Worm (Caenorhabditis elegans) whole organism, L4 larva: ENCODE results near the gene R03G8.6.

Source experiments
- D1046.2 ChIP-seq: fragments of 200-800 bp; sonication (Bioruptor generic); IDR thresholded peaks from 2 replicates; pipeline ENCODE4 v1.3.6; 2022; ENCODE audit warnings: missing genetic modification characterization, missing compliant biosample characterization
- F37D6.2 ChIP-seq: sonication (generic microtip); optimal IDR thresholded peaks from 2 replicates; lab custom pipeline; 2016; ENCODE audit warnings: mild to moderate bottlenecking, missing genetic modification characterization, missing compliant biosample characterization
- Y75B8A.6 ChIP-seq: fragments of 200-800 bp; sonication (Bioruptor generic); IDR thresholded peaks from 2 replicates; pipeline ENCODE4 v1.3.6; 2022; ENCODE audit warnings: missing genetic modification reagents, missing genetic modification characterization, missing compliant biosample characterization
- aha-1 ChIP-seq: fragments of 150-350 bp; peaks from one replicate; lab custom pipeline; 2014; ENCODE audit warnings: missing biosample characterization, missing genetic modification characterization
- aly-2 ChIP-seq: sonication (generic microtip); optimal IDR thresholded peaks from 2 replicates; lab custom pipeline; 2018; ENCODE audit warnings: missing biosample characterization, missing genetic modification characterization
- ceh-20 ChIP-seq: fragments of 200-800 bp; sonication (Bioruptor generic); IDR thresholded peaks from 2 replicates; pipeline ENCODE4 v1.3.6; 2022; ENCODE audit warnings: missing genetic modification reagents, missing genetic modification characterization, missing compliant biosample characterization
- ceh-62 ChIP-seq: sonication (generic microtip); optimal IDR thresholded peaks from 2 replicates; lab custom pipeline; 2017; ENCODE audit warnings: missing biosample characterization, missing genetic modification characterization
- cey-2 ChIP-seq: sonication (generic microtip); optimal IDR thresholded peaks from 3 replicates; lab custom pipeline; 2017; ENCODE audit warnings: missing genetic modification characterization, mild to moderate bottlenecking, missing compliant biosample characterization, antibody characterized with exemption, borderline replicate concordance; ENCODE audit not compliant: insufficient read depth
- ctbp-1 ChIP-seq: fragments of 200-800 bp; sonication (Bioruptor generic); IDR thresholded peaks from 2 replicates; pipeline ENCODE4 v1.3.6; 2022; ENCODE audit warnings: missing genetic modification reagents, missing genetic modification characterization, missing compliant biosample characterization
- daf-16 ChIP-seq, 3 experiments: sonication (generic microtip); optimal IDR thresholded peaks; 2 replicates each; lab custom pipeline; 2016 to 2017; ENCODE audit warnings: missing genetic modification characterization in 3 of 3, missing genetic modification reagents in 3 of 3, mild to moderate bottlenecking in 2 of 3, missing compliant biosample characterization in 2 of 3, missing biosample characterization in 1 of 3, moderate library complexity in 1 of 3
- dmd-6 ChIP-seq: fragments of 200-800 bp; sonication (Bioruptor generic); IDR thresholded peaks from 2 replicates; pipeline ENCODE4 v1.3.6; 2022; ENCODE audit warnings: missing genetic modification reagents, missing genetic modification characterization, missing compliant biosample characterization
- dve-1 ChIP-seq: sonication (generic microtip); optimal IDR thresholded peaks from 2 replicates; lab custom pipeline; 2017; ENCODE audit warnings: antibody characterized with exemption, mild to moderate bottlenecking, missing genetic modification characterization, missing compliant biosample characterization; ENCODE audit not compliant: insufficient read depth
- hlh-11 ChIP-seq: fragments of 200-800 bp; sonication (Bioruptor generic); optimal IDR thresholded peaks from 2 replicates; lab custom pipeline; 2018; ENCODE audit warnings: mild to moderate bottlenecking, missing genetic modification characterization, missing compliant biosample characterization
- hlh-30 ChIP-seq: sonication (generic microtip); optimal IDR thresholded peaks from 2 replicates; lab custom pipeline; 2017; ENCODE audit warnings: antibody characterized with exemption, mild to moderate bottlenecking, missing genetic modification characterization, missing compliant biosample characterization; ENCODE audit not compliant: insufficient read depth
- lin-39 ChIP-seq: fragments of 150-350 bp; optimal IDR thresholded peaks from 2 replicates; lab custom pipeline; 2014; ENCODE audit warnings: missing biosample characterization, missing genetic modification reagents, missing genetic modification characterization
- mdl-1 ChIP-seq, 2 experiments: fragments of 150-350 bp in 1 of 2; sonication (generic microtip) in 1 of 2; optimal IDR thresholded peaks; 2 replicates each; lab custom pipeline; 2014 to 2017; ENCODE audit warnings: missing biosample characterization in 2 of 2, missing genetic modification characterization in 2 of 2
- mdt-29 ChIP-seq: fragments of 200-800 bp; sonication (Bioruptor generic); IDR thresholded peaks from 2 replicates; pipeline ENCODE4 v1.3.6; 2022; ENCODE audit warnings: missing genetic modification reagents, missing genetic modification characterization, missing compliant biosample characterization
- mep-1 ChIP-seq: fragments of 150-350 bp; sonication (generic microtip); optimal IDR thresholded peaks from 3 replicates; lab custom pipeline; 2014; ENCODE audit warnings: missing biosample characterization, missing genetic modification characterization
- mxl-2 ChIP-seq: fragments of 200-800 bp; sonication (Bioruptor generic); conservative IDR thresholded peaks from 2 replicates; pipeline ENCODE4 v1.3.6; 2022; ENCODE audit warnings: missing genetic modification reagents, missing genetic modification characterization, missing compliant biosample characterization
- nhr-11 ChIP-seq: fragments of 150-350 bp; optimal IDR thresholded peaks from 2 replicates; lab custom pipeline; 2014; ENCODE audit warnings: missing biosample characterization, missing genetic modification characterization
- nhr-28 ChIP-seq: fragments of 150-350 bp; optimal IDR thresholded peaks from 2 replicates; lab custom pipeline; 2014; ENCODE audit warnings: missing biosample characterization, missing genetic modification characterization
- nhr-42 ChIP-seq: fragments of 200-800 bp; sonication (Bioruptor generic); IDR thresholded peaks from 2 replicates; pipeline ENCODE4 v1.3.6; 2022; ENCODE audit warnings: missing genetic modification characterization, missing compliant biosample characterization
- nhr-6 ChIP-seq: fragments of 150-350 bp; optimal IDR thresholded peaks from 2 replicates; lab custom pipeline; 2014; ENCODE audit warnings: missing biosample characterization, missing genetic modification characterization
- nhr-77 ChIP-seq: fragments of 150-350 bp; optimal IDR thresholded peaks from 2 replicates; lab custom pipeline; 2014; ENCODE audit warnings: missing biosample characterization, missing genetic modification characterization
- pha-4 ChIP-seq, 2 experiments: fragments of 150-350 bp in 1 of 2; fragments of 200-800 bp in 1 of 2; sonication (Bioruptor generic) in 1 of 2; IDR thresholded peaks in 1 of 2; optimal IDR thresholded peaks in 1 of 2; 2 replicates each; pipeline versions ENCODE4 v1.3.6 to Lab custom; 2014 to 2022; ENCODE audit warnings: missing genetic modification characterization in 2 of 2, missing genetic modification reagents in 2 of 2, missing biosample characterization in 1 of 2, missing compliant biosample characterization in 1 of 2
- php-3 ChIP-seq: fragments of 200-800 bp; sonication (Bioruptor generic); IDR thresholded peaks from 2 replicates; pipeline ENCODE4 v1.3.6; 2022; ENCODE audit warnings: missing genetic modification reagents, missing genetic modification characterization, missing compliant biosample characterization
- pqm-1 ChIP-seq: sonication (generic microtip); optimal IDR thresholded peaks from 2 replicates; lab custom pipeline; 2017; ENCODE audit warnings: missing biosample characterization, missing genetic modification characterization
- skn-1 ChIP-seq: fragments of 150-350 bp; optimal IDR thresholded peaks from 2 replicates; lab custom pipeline; 2014; ENCODE audit warnings: missing biosample characterization, missing genetic modification characterization
- tag-97 ChIP-seq: fragments of 200-800 bp; sonication (Bioruptor generic); IDR thresholded peaks from 2 replicates; pipeline ENCODE4 v1.3.6; 2022; ENCODE audit warnings: missing genetic modification characterization, missing compliant biosample characterization
- unc-62 ChIP-seq, 3 experiments: fragments of 150-350 bp in 1 of 3; sonication (generic microtip); optimal IDR thresholded peaks in 2 of 3; peaks in 1 of 3; 1 replicate in 1 of 3; 2 replicates in 2 of 3; lab custom pipeline; 2014 to 2017; ENCODE audit warnings: missing biosample characterization in 3 of 3, missing genetic modification characterization in 3 of 3, missing genetic modification reagents in 3 of 3, missing genotype in 1 of 3
- zfp-3 ChIP-seq: fragments of 200-800 bp; sonication (Bioruptor generic); conservative IDR thresholded peaks from 2 replicates; pipeline ENCODE4 v1.3.6; 2022; ENCODE audit warnings: missing genetic modification reagents, missing genetic modification characterization, missing compliant biosample characterization
- zip-2 ChIP-seq: fragments of 150-350 bp; optimal IDR thresholded peaks from 2 replicates; lab custom pipeline; 2014; ENCODE audit warnings: missing biosample characterization, missing genetic modification characterization
- ztf-7 ChIP-seq: fragments of 150-350 bp; optimal IDR thresholded peaks from 2 replicates; lab custom pipeline; 2014; ENCODE audit warnings: missing biosample characterization, missing genetic modification characterization

The R03G8.6 gene

DNA sequence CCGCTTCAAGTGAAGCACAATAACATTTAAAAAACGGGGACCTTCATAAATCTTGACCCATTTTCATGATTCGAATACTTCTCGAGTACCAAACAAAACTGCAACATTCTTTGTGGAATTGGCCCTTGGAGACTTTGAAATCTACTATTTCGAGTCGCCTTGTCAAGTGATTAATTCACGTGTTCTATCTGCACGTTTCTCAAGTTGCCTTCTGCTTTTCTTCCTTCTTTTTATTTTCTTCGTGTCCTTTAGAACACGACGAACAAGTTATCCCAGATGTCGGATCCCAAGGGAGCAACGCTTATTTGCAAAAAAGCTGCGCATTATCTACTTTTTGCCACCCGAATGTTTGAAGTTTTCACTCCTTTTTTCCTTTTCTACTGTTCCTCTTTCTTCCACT lies 38.9 kb downstream of the R03G8.6 start:
- TF ChIP-seq hlh-30 (tag; lab: Kevin White, UChicago) (peak; percentile 37), ceh-20 (GFP tag; lab: Robert Waterston, UW) (0 out of 2 replicates have a peak, but pooled peaks have one; percentile 37), tag-97 (GFP tag; lab: Robert Waterston, UW) (no peak), ceh-62 (no peak), nhr-11 (tag; lab: Kevin White, UChicago) (no peak), unc-62 (GFP tag; optimal IDR thresholded peaks at IDR 0.05 in 1 of 2; lab: Kevin White, UChicago) (peak in 1 of 2 experiments; percentile 98), unc-62 (tag; optimal IDR thresholded peaks at IDR 0.05; lab: Kevin White, UChicago) (no peak), hlh-11 (no peak)
- TF ChIP-seq, all 104 proteins: peak for 3

ce11 chrX:13059984-13060383 lies 40.3 kb downstream of the R03G8.6 start:
- peak; percentile 95 for TF ChIP-seq pqm-1 (tag; lab: Kevin White, UChicago)
- TF ChIP-seq skn-1 (tag; lab: Kevin White, UChicago): no peak
- TF ChIP-seq ctbp-1 (GFP tag; lab: Robert Waterston, UW): no peak
- no peak for TF ChIP-seq daf-16 (GFP tag; optimal IDR thresholded peaks at IDR 0.05; lab: Kevin White, UChicago)
- peak; percentile 99 for TF ChIP-seq daf-16 (tag; optimal IDR thresholded peaks at IDR 0.05; lab: Kevin White, UChicago)
- TF ChIP-seq pha-4 (GFP tag; IDR thresholded peaks at IDR 0.05; lab: Robert Waterston, UW): no peak
- no peak for TF ChIP-seq pha-4 (tag; optimal IDR thresholded peaks at IDR 0.05; lab: Kevin White, UChicago)
- TF ChIP-seq unc-62 (GFP tag; optimal IDR thresholded peaks at IDR 0.05 in 1 of 2; lab: Kevin White, UChicago): peak in 1 of 2 experiments; percentile 78
- TF ChIP-seq unc-62 (tag; optimal IDR thresholded peaks at IDR 0.05; lab: Kevin White, UChicago): no peak
- peak; percentile 80 for TF ChIP-seq nhr-28 (tag; lab: Kevin White, UChicago)
- TF ChIP-seq dmd-6 (GFP tag; lab: Robert Waterston, UW): peak; percentile 44
- TF ChIP-seq zip-2 (tag; lab: Kevin White, UChicago): no peak
- peak; percentile 49; the same call in 1 of the 2 replicates for TF ChIP-seq php-3 (GFP tag; lab: Robert Waterston, UW)
- TF ChIP-seq nhr-77 (tag; lab: Kevin White, UChicago): peak; percentile 36
- TF ChIP-seq dve-1: peak; percentile 78
- peak; percentile 62 for TF ChIP-seq hlh-11
- peak; percentile 69 for TF ChIP-seq ztf-7 (tag; lab: Kevin White, UChicago)

- TF ChIP-seq skn-1 (tag; lab: Kevin White, UChicago): no peak
- TF ChIP-seq, all 104 proteins: peak for 0
These were observed 44.8 kb downstream of the R03G8.6 start, which contains the start of gene K03A11.6 for ce11 chrX:13055560-13055959. K03A11.6 (plus strand) TSS chrX:13055860.

DNA sequence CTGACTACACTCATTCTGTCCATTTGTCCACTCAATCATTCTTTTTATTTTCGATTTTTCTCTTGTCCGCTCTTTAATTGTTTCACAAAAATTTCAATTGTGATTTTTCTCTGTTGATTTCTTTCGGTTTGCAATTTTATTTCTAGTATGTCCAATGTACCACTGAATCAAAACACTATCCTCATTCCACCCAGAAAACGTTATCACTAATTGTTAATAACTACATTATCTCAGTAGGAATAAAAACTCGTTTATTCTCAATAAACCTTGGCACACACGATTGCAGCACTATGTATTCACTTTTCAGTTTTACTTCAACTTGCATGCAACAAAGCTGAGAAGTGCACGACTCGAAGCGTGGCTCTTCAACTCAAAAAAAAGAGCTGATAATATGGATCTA lies 48.9 kb downstream of the R03G8.6 start, which contains the start of gene K03A11.1:
K03A11.1 (plus strand) TSS at position 301 of the 400 bp plus-strand sequence.
- no peak for TF ChIP-seq ceh-62
- no peak for TF ChIP-seq aly-2 (tag; lab: Kevin White, UChicago)
- no peak for TF ChIP-seq cey-2 (tag; lab: Kevin White, UChicago)
- no peak for TF ChIP-seq unc-62 (GFP tag; optimal IDR thresholded peaks at IDR 0.05 in 1 of 2; lab: Kevin White, UChicago)
- TF ChIP-seq unc-62 (tag; optimal IDR thresholded peaks at IDR 0.05; lab: Kevin White, UChicago): no peak
- no peak for TF ChIP-seq aha-1
- no peak for TF ChIP-seq D1046.2 (GFP tag; lab: Robert Waterston, UW)
- TF ChIP-seq nhr-6 (tag; lab: Kevin White, UChicago): no peak
- TF ChIP-seq dmd-6 (GFP tag; lab: Robert Waterston, UW): no peak
- TF ChIP-seq tag-97 (GFP tag; lab: Robert Waterston, UW): no peak
- no peak for TF ChIP-seq nhr-42
- TF ChIP-seq mdt-29 (GFP tag; lab: Robert Waterston, UW): no peak
- no peak for TF ChIP-seq hlh-30 (tag; lab: Kevin White, UChicago)
- no peak for TF ChIP-seq mdl-1 (tag; optimal IDR thresholded peaks at IDR 0.05; lab: Kevin White, UChicago)

DNA sequence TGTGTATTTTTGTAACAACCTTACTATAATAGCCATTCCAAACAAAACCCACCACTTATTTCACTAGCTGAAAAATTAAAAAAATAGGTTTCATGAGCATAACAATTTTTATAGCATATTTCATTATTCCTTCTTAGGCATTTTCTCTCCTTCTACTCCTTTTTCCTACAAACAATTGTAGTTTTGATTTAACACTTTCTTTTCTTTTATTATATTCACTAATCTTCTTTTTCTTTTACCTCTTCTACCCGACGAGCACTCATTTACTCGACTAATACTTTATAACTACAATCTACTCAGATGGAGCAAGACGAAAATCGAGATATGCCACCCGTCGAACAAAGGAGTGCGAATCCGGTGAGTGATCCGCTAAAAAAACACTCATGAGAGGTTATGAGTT lies 52.1 kb downstream of the R03G8.6 start, which contains the start of gene C53C7.3:
C53C7.3 (plus strand) TSS at position 301 of the 400 bp plus-strand sequence.
- TF ChIP-seq lin-39 (tag; lab: Kevin White, UChicago): no peak
- TF ChIP-seq F37D6.2 (tag; lab: Kevin White, UChicago): no peak
- no peak for TF ChIP-seq zfp-3 (GFP tag; lab: Robert Waterston, UW)
- TF ChIP-seq daf-16 (GFP tag; optimal IDR thresholded peaks at IDR 0.05; lab: Kevin White, UChicago): no peak
- no peak for TF ChIP-seq daf-16 (tag; optimal IDR thresholded peaks at IDR 0.05; lab: Kevin White, UChicago)
- TF ChIP-seq Y75B8A.6 (GFP tag; lab: Robert Waterston, UW): no peak
- TF ChIP-seq mxl-2: no peak
- no peak for TF ChIP-seq mep-1 (tag; lab: Kevin White, UChicago)
